Fruit fly (Drosophila melanogaster) whole organism, embryonic: ENCODE results near the gene CG43658.

Source experiments
- ATbp ChIP-seq: fragments of 200-800 bp; sonication (Bioruptor generic); optimal IDR thresholded peaks from 2 replicates; lab custom pipeline; 2017; ENCODE audit warnings: missing biosample characterization, mild to moderate bottlenecking, missing genetic modification characterization, missing genetic modification reagents
- Antp ChIP-seq: fragments of 200-800 bp; sonication (Bioruptor generic); optimal IDR thresholded peaks from 3 replicates; lab custom pipeline; 2016; ENCODE audit warnings: missing biosample characterization, missing genetic modification characterization
- CG10543 ChIP-seq: fragments of 200-800 bp; sonication (Bioruptor generic); optimal IDR thresholded peaks from 3 replicates; lab custom pipeline; 2017; ENCODE audit warnings: missing biosample characterization, mild to moderate bottlenecking, missing genetic modification characterization, moderate library complexity
- CG10959 ChIP-seq: fragments of 200-800 bp; sonication (Bioruptor generic); IDR thresholded peaks from 2 replicates; pipeline ENCODE4 v1.3.6; 2022; ENCODE audit warnings: missing biosample characterization, missing genetic modification characterization
- CG1233 ChIP-seq: fragments of 200-800 bp; sonication (Bioruptor generic); optimal IDR thresholded peaks from 4 replicates; lab custom pipeline; 2018; ENCODE audit warnings: missing biosample characterization, mild to moderate bottlenecking, missing genetic modification characterization
- CG12769 ChIP-seq: fragments of 200-800 bp; sonication (Bioruptor generic); optimal IDR thresholded peaks from 2 replicates; lab custom pipeline; 2019; ENCODE audit warnings: missing biosample characterization, mild to moderate bottlenecking, missing genetic modification characterization, moderate library complexity
- CG13424 ChIP-seq: fragments of 200-800 bp; sonication (Bioruptor generic); optimal IDR thresholded peaks from 2 replicates; lab custom pipeline; 2019; ENCODE audit warnings: missing biosample characterization, mild to moderate bottlenecking, missing genetic modification characterization, moderate library complexity
- CG15479 ChIP-seq: fragments of 200-800 bp; sonication (Bioruptor generic); optimal IDR thresholded peaks from 3 replicates; lab custom pipeline; 2019; ENCODE audit warnings: missing biosample characterization, mild to moderate bottlenecking, missing genetic modification characterization, moderate library complexity
- CG15696 ChIP-seq: fragments of 200-800 bp; sonication (Bioruptor generic); optimal IDR thresholded peaks from 2 replicates; lab custom pipeline; 2019; ENCODE audit warnings: missing biosample characterization, mild to moderate bottlenecking, missing genetic modification characterization, moderate library complexity
- CG16779 ChIP-seq: fragments of 200-800 bp; sonication (Bioruptor generic); IDR thresholded peaks from 2 replicates; pipeline ENCODE4 v1.3.6; 2022; ENCODE audit warnings: missing biosample characterization, missing genetic modification characterization
- CG16863 ChIP-seq: fragments of 200-800 bp; sonication (Bioruptor generic); optimal IDR thresholded peaks from 3 replicates; lab custom pipeline; 2016; ENCODE audit warnings: missing biosample characterization, missing genetic modification characterization
- CG18476 ChIP-seq: fragments of 200-800 bp; sonication (Bioruptor generic); optimal IDR thresholded peaks from 2 replicates; lab custom pipeline; 2016; ENCODE audit warnings: missing biosample characterization, mild to moderate bottlenecking, missing genetic modification characterization
- CG3163 ChIP-seq: fragments of 200-800 bp; sonication (Bioruptor generic); optimal IDR thresholded peaks from 3 replicates; lab custom pipeline; 2016; ENCODE audit warnings: missing biosample characterization, missing genetic modification characterization
- CG4617 ChIP-seq: fragments of 200-800 bp; sonication (Bioruptor generic); optimal IDR thresholded peaks from 3 replicates; lab custom pipeline; 2016; ENCODE audit warnings: missing biosample characterization, missing genetic modification characterization, borderline replicate concordance
- CG4730 ChIP-seq: fragments of 200-800 bp; sonication (Bioruptor generic); IDR thresholded peaks from 2 replicates; pipeline ENCODE4 v1.3.6; 2022; ENCODE audit warnings: missing biosample characterization, missing genetic modification characterization
- CG6813 ChIP-seq: fragments of 200-800 bp; sonication (Bioruptor generic); optimal IDR thresholded peaks from 2 replicates; lab custom pipeline; 2017; ENCODE audit warnings: missing biosample characterization, missing genetic modification characterization, mild to moderate bottlenecking, moderate library complexity, missing genetic modification reagents
- CG7987 ChIP-seq: fragments of 200-800 bp; sonication (Bioruptor generic); optimal IDR thresholded peaks from 2 replicates; lab custom pipeline; 2018; ENCODE audit warnings: missing biosample characterization, mild to moderate bottlenecking, missing genetic modification characterization, moderate library complexity
- CG8281 ChIP-seq: fragments of 200-800 bp; sonication (Bioruptor generic); optimal IDR thresholded peaks from 2 replicates; lab custom pipeline; 2018; ENCODE audit warnings: missing biosample characterization, mild to moderate bottlenecking, missing genetic modification characterization, moderate library complexity
- CG8359 ChIP-seq: fragments of 200-800 bp; sonication (Bioruptor generic); optimal IDR thresholded peaks from 2 replicates; lab custom pipeline; 2017; ENCODE audit warnings: missing biosample characterization, mild to moderate bottlenecking, missing genetic modification characterization, borderline replicate concordance
- CG8924 ChIP-seq: fragments of 200-800 bp; optimal IDR thresholded peaks from 3 replicates; lab custom pipeline; 2019; ENCODE audit warnings: missing biosample characterization, mild to moderate bottlenecking, missing genetic modification characterization, moderate library complexity
- CG9609 ChIP-seq: fragments of 200-800 bp; sonication (Bioruptor generic); optimal IDR thresholded peaks from 3 replicates; lab custom pipeline; 2016; ENCODE audit warnings: missing biosample characterization, missing genetic modification characterization
- Camta ChIP-seq: fragments of 200-800 bp; sonication (Bioruptor generic); optimal IDR thresholded peaks from 2 replicates; lab custom pipeline; 2016; ENCODE audit warnings: missing biosample characterization, missing genetic modification characterization
- Chrac-16 ChIP-seq: fragments of 200-800 bp; sonication (Bioruptor generic); optimal IDR thresholded peaks from 3 replicates; lab custom pipeline; 2016; ENCODE audit warnings: missing biosample characterization, missing genetic modification characterization
- Dip2 ChIP-seq: fragments of 200-800 bp; sonication (Bioruptor generic); IDR thresholded peaks from 2 replicates; pipeline ENCODE4 v1.3.6; 2022; ENCODE audit warnings: missing biosample characterization, missing genetic modification characterization
- Dp ChIP-seq: fragments of 200-800 bp; sonication (Bioruptor generic); optimal IDR thresholded peaks from 2 replicates; lab custom pipeline; 2018; ENCODE audit warnings: missing biosample characterization, mild to moderate bottlenecking, missing genetic modification characterization, moderate library complexity
- Fer3 ChIP-seq: fragments of 200-800 bp; sonication (Bioruptor generic); optimal IDR thresholded peaks from 2 replicates; lab custom pipeline; 2018; ENCODE audit warnings: missing biosample characterization, mild to moderate bottlenecking, missing genetic modification characterization, moderate library complexity
- H2.0 ChIP-seq: fragments of 200-800 bp; sonication (Bioruptor generic); IDR thresholded peaks from 2 replicates; pipeline ENCODE4 v1.3.6; 2022; ENCODE audit warnings: missing biosample characterization, missing genetic modification characterization
- HHEX ChIP-seq: fragments of 200-800 bp; sonication (Bioruptor generic); optimal IDR thresholded peaks from 3 replicates; lab custom pipeline; 2017; ENCODE audit warnings: missing biosample characterization, mild to moderate bottlenecking, missing genetic modification characterization, missing genetic modification reagents
- HmgD ChIP-seq: fragments of 200-800 bp; sonication (Bioruptor generic); optimal IDR thresholded peaks from 3 replicates; lab custom pipeline; 2016; ENCODE audit warnings: missing biosample characterization, missing genetic modification characterization
- Mad ChIP-seq: fragments of 200-800 bp; sonication (Bioruptor generic); optimal IDR thresholded peaks from 2 replicates; lab custom pipeline; 2016; ENCODE audit warnings: missing biosample characterization, missing genetic modification characterization
- NC2α ChIP-seq: fragments of 200-800 bp; sonication (Bioruptor generic); optimal IDR thresholded peaks from 2 replicates; lab custom pipeline; 2016; ENCODE audit warnings: missing biosample characterization, missing genetic modification characterization
- Ssrp ChIP-seq: fragments of 200-800 bp; sonication (Bioruptor generic); optimal IDR thresholded peaks from 2 replicates; lab custom pipeline; 2018; ENCODE audit warnings: missing biosample characterization, mild to moderate bottlenecking, missing genetic modification characterization, moderate library complexity
- Xrp1 ChIP-seq: fragments of 200-800 bp; sonication (Bioruptor generic); IDR thresholded peaks from 2 replicates; pipeline ENCODE4 v1.3.6; 2022; ENCODE audit warnings: missing biosample characterization, missing genetic modification characterization
- crol ChIP-seq: fragments of 200-800 bp; sonication (Bioruptor generic); IDR thresholded peaks from 2 replicates; pipeline ENCODE4 v1.3.6; 2022; ENCODE audit warnings: missing biosample characterization, missing genetic modification characterization
- disco-r ChIP-seq: fragments of 200-800 bp; sonication (Bioruptor generic); optimal IDR thresholded peaks from 2 replicates; lab custom pipeline; 2016; ENCODE audit warnings: missing biosample characterization, missing genetic modification characterization
- emc ChIP-seq: fragments of 200-800 bp; sonication (Bioruptor generic); optimal IDR thresholded peaks from 2 replicates; lab custom pipeline; 2016; ENCODE audit warnings: missing biosample characterization, missing genetic modification characterization
- ems ChIP-seq: fragments of 200-800 bp; sonication (Bioruptor generic); optimal IDR thresholded peaks from 3 replicates; lab custom pipeline; 2016; ENCODE audit warnings: missing biosample characterization, missing genetic modification characterization
- fd96Cb ChIP-seq: fragments of 200-800 bp; sonication (Bioruptor generic); optimal IDR thresholded peaks from 2 replicates; lab custom pipeline; 2018; ENCODE audit warnings: missing biosample characterization, mild to moderate bottlenecking, missing genetic modification characterization, moderate library complexity
- ftz-f1 ChIP-seq: fragments of 200-800 bp; sonication (Bioruptor generic); optimal IDR thresholded peaks from 2 replicates; lab custom pipeline; 2016; ENCODE audit warnings: missing biosample characterization, missing genetic modification characterization
- jing ChIP-seq: fragments of 200-800 bp; sonication (Bioruptor generic); optimal IDR thresholded peaks from 2 replicates; lab custom pipeline; 2018; ENCODE audit warnings: missing biosample characterization, mild to moderate bottlenecking, missing genetic modification characterization
- lilli ChIP-seq: fragments of 200-800 bp; sonication (Bioruptor generic); optimal IDR thresholded peaks from 3 replicates; lab custom pipeline; 2016; ENCODE audit warnings: missing biosample characterization, missing genetic modification characterization
- odd ChIP-seq: fragments of 200-800 bp; sonication (Bioruptor generic); optimal IDR thresholded peaks from 2 replicates; lab custom pipeline; 2017; ENCODE audit warnings: missing biosample characterization, mild to moderate bottlenecking, missing genetic modification characterization
- p53 ChIP-seq: fragments of 200-800 bp; sonication (Bioruptor generic); optimal IDR thresholded peaks from 2 replicates; lab custom pipeline; 2016; ENCODE audit warnings: missing biosample characterization, missing genetic modification characterization
- psq ChIP-seq: fragments of 200-800 bp; sonication (Bioruptor generic); optimal IDR thresholded peaks from 2 replicates; lab custom pipeline; 2017; ENCODE audit warnings: missing biosample characterization, missing genetic modification characterization
- sim ChIP-seq: fragments of 200-800 bp; sonication (Bioruptor generic); IDR thresholded peaks from 2 replicates; pipeline ENCODE4 v1.3.6; 2022; ENCODE audit warnings: missing biosample characterization, missing genetic modification characterization
- slou ChIP-seq: fragments of 200-800 bp; sonication (Bioruptor generic); optimal IDR thresholded peaks from 3 replicates; lab custom pipeline; 2016; ENCODE audit warnings: missing biosample characterization, missing genetic modification characterization
- stc ChIP-seq: fragments of 200-800 bp; sonication (Bioruptor generic); IDR thresholded peaks from 2 replicates; pipeline ENCODE4 v1.3.6; 2022; ENCODE audit warnings: missing biosample characterization, missing genetic modification characterization
- stwl ChIP-seq: fragments of 200-800 bp; sonication (Bioruptor generic); optimal IDR thresholded peaks from 3 replicates; lab custom pipeline; 2018; ENCODE audit warnings: missing biosample characterization, mild to moderate bottlenecking, missing genetic modification characterization, moderate library complexity
- twi ChIP-seq: fragments of 200-800 bp; optimal IDR thresholded peaks from 2 replicates; lab custom pipeline; 2019; ENCODE audit warnings: missing biosample characterization, mild to moderate bottlenecking, missing genetic modification characterization, moderate library complexity
- usp ChIP-seq: fragments of >200 bp; optimal IDR thresholded peaks from 2 replicates; lab custom pipeline; 2017; ENCODE audit warnings: missing biosample characterization, missing genetic modification characterization
- vnd ChIP-seq: fragments of 200-800 bp; sonication (Bioruptor generic); IDR thresholded peaks from 3 replicates; pipeline ENCODE4 v1.3.6; 2022; ENCODE audit warnings: missing biosample characterization, missing genetic modification characterization; ENCODE audit not compliant: partially characterized antibody

CG43658 gene

dm6 chrX:17491184-17491583 is 69.8 kb downstream of the CG43658 start (continued):
- peak; percentile 57 for TF ChIP-seq CG8924 (tag; lab: Kevin White, UChicago)
- TF ChIP-seq CG4617 (GFP tag; lab: Kevin White, UChicago): no peak
- TF ChIP-seq Camta (GFP tag; lab: Kevin White, UChicago): peak; percentile 32
- TF ChIP-seq CG16863 (GFP tag; lab: Kevin White, UChicago): peak; percentile 35
- TF ChIP-seq odd (GFP tag; lab: Kevin White, UChicago): peak; percentile 20
- peak; percentile 83 for TF ChIP-seq Xrp1
- no peak for TF ChIP-seq vnd
- peak; percentile 45; the same call in 1 of the 2 replicates for TF ChIP-seq sim (GFP tag; lab: Robert Waterston, UW)
- TF ChIP-seq CG6813 (GFP tag; lab: Kevin White, UChicago): peak; percentile 42
- no peak for TF ChIP-seq emc (GFP tag; lab: Kevin White, UChicago)
- peak; percentile 29 for TF ChIP-seq CG1233 (GFP tag; lab: Kevin White, UChicago)
- no peak for TF ChIP-seq Mad (GFP tag; lab: Kevin White, UChicago)
- 0 out of 2 replicates have a peak, but pooled peaks have one; percentile 14 for TF ChIP-seq crol (GFP tag; lab: Robert Waterston, UW)
- peak; percentile 59 for TF ChIP-seq HHEX (GFP tag; lab: Kevin White, UChicago)
- no peak for TF ChIP-seq stwl (tag; lab: Kevin White, UChicago)
- TF ChIP-seq Ssrp (tag; lab: Kevin White, UChicago): peak; percentile 58
- TF ChIP-seq Antp (GFP tag; lab: Kevin White, UChicago): peak; percentile 33
- TF ChIP-seq CG8281: no peak
- TF ChIP-seq lilli (GFP tag; lab: Kevin White, UChicago): peak; percentile 55
- TF ChIP-seq ems (GFP tag; lab: Kevin White, UChicago): peak; percentile 39
- no peak for TF ChIP-seq ftz-f1 (GFP tag; lab: Kevin White, UChicago)
- TF ChIP-seq stc: peak; percentile 30; the same call in 1 of the 2 replicates
- TF ChIP-seq disco-r (GFP tag; lab: Kevin White, UChicago): no peak
- peak; percentile 31 for TF ChIP-seq Fer3 (tag; lab: Kevin White, UChicago)
- no peak for TF ChIP-seq usp (GFP tag; lab: Kevin White, UChicago)
- TF ChIP-seq CG7987 (GFP tag; lab: Kevin White, UChicago): no peak
- no peak for TF ChIP-seq jing
- peak; percentile 48; the same call in 1 of the 2 replicates for TF ChIP-seq CG10959
- TF ChIP-seq slou (GFP tag; lab: Kevin White, UChicago): no peak
- no peak for TF ChIP-seq p53 (GFP tag; lab: Kevin White, UChicago)
- TF ChIP-seq NC2α (GFP tag; lab: Kevin White, UChicago): no peak
- no peak for TF ChIP-seq HmgD
- no peak for TF ChIP-seq CG16779 (GFP tag; lab: Robert Waterston, UW)
- no peak for TF ChIP-seq CG9609 (GFP tag; lab: Kevin White, UChicago)
- peak; percentile 32 for TF ChIP-seq CG13424 (tag; lab: Kevin White, UChicago)
- no peak for TF ChIP-seq psq (GFP tag; lab: Kevin White, UChicago)
- TF ChIP-seq Chrac-16 (GFP tag; lab: Kevin White, UChicago): peak; percentile 51
- TF ChIP-seq CG8359: no peak
- no peak for TF ChIP-seq CG15479
- no peak for TF ChIP-seq twi (tag; lab: Kevin White, UChicago)
- no peak for TF ChIP-seq Dip2 (GFP tag; lab: Robert Waterston, UW)
- TF ChIP-seq CG4730 (GFP tag; lab: Robert Waterston, UW): peak; percentile 61
- TF ChIP-seq fd96Cb (tag; lab: Kevin White, UChicago): peak; percentile 57
- TF ChIP-seq ATbp (GFP tag; lab: Kevin White, UChicago): peak; percentile 49
- TF ChIP-seq CG18476 (GFP tag; lab: Kevin White, UChicago): peak; percentile 24
- peak; percentile 72 for TF ChIP-seq H2.0 (GFP tag; lab: Robert Waterston, UW)
- peak; percentile 13 for TF ChIP-seq CG15696 (tag; lab: Kevin White, UChicago)
- no peak for TF ChIP-seq CG3163 (GFP tag; lab: Kevin White, UChicago)
- peak; percentile 49 for TF ChIP-seq CG12769
- TF ChIP-seq CG10543: no peak
- TF ChIP-seq Dp (GFP tag; lab: Kevin White, UChicago): no peak
